Worm (Caenorhabditis elegans) whole organism, L4 larva: ENCODE data around the gene T16G1.5.

Experiments
- Y75B8A.6 ChIP-seq: fragments of 200-800 bp; sonication (Bioruptor generic); IDR thresholded peaks from 2 replicates; pipeline ENCODE4 v1.3.6; 2022; ENCODE audit warnings: missing genetic modification reagents, missing genetic modification characterization, missing compliant biosample characterization
- ceh-82 ChIP-seq: sonication (generic microtip); optimal IDR thresholded peaks from 2 replicates; lab custom pipeline; 2017; ENCODE audit warnings: missing biosample characterization, missing genetic modification characterization
- dve-1 ChIP-seq: sonication (generic microtip); optimal IDR thresholded peaks from 2 replicates; lab custom pipeline; 2017; ENCODE audit warnings: antibody characterized with exemption, mild to moderate bottlenecking, missing genetic modification characterization, missing compliant biosample characterization; ENCODE audit not compliant: insufficient read depth
- lin-13 ChIP-seq: fragments of 150-350 bp; optimal IDR thresholded peaks from 2 replicates; lab custom pipeline; 2014; ENCODE audit warnings: missing biosample characterization, missing genetic modification reagents, missing genetic modification characterization
- lin-38 ChIP-seq: fragments of 200-800 bp; sonication (Bioruptor generic); IDR thresholded peaks from 2 replicates; pipeline ENCODE4 v1.3.6; 2022; ENCODE audit warnings: missing genetic modification reagents, missing genetic modification characterization, missing compliant biosample characterization
- mdl-1 ChIP-seq, 2 experiments: fragments of 150-350 bp in 1 of 2; sonication (generic microtip) in 1 of 2; optimal IDR thresholded peaks; 2 replicates each; lab custom pipeline; 2014 to 2017; ENCODE audit warnings: missing biosample characterization in 2 of 2, missing genetic modification characterization in 2 of 2
- pha-4 ChIP-seq, 2 experiments: fragments of 150-350 bp in 1 of 2; fragments of 200-800 bp in 1 of 2; sonication (Bioruptor generic) in 1 of 2; IDR thresholded peaks in 1 of 2; optimal IDR thresholded peaks in 1 of 2; 2 replicates each; pipeline versions ENCODE4 v1.3.6 to Lab custom; 2014 to 2022; ENCODE audit warnings: missing genetic modification characterization in 2 of 2, missing genetic modification reagents in 2 of 2, missing biosample characterization in 1 of 2, missing compliant biosample characterization in 1 of 2
- saeg-2 ChIP-seq: fragments of 200-800 bp; sonication (Bioruptor generic); IDR thresholded peaks from 2 replicates; pipeline ENCODE4 v1.3.6; 2022; ENCODE audit warnings: missing genetic modification reagents, missing genetic modification characterization, missing compliant biosample characterization
- unc-130 ChIP-seq: sonication (generic microtip); optimal IDR thresholded peaks from 2 replicates; lab custom pipeline; 2016; ENCODE audit warnings: missing genetic modification reagents, missing genetic modification characterization, missing compliant biosample characterization

DNA sequence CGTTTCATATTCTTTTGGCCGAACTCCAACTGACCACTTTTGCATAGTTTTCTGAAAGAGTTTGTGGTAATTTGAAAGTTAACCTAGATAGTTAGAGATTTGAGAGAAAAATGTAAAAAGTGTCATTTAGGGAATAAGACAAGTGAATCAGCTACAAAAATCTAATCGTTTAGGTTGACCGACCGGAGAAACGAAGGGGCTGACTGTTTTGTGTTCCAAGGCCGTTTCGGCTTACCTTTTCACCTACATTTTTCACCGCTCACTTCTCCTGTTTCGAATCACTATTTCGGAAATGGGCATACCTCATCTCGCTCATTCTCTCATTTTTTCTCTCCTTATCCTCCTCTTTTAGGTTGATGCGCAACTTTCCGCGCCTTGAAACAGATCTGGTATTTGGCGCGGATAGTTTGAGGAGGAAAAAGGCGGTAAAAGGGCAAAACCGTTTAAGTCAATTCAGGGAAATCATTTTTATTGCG, 21.8 kb upstream of the T16G1.5 start, which contains the start of gene mpst-7:
- TF ChIP-seq saeg-2 (GFP tag; lab: Robert Waterston, UW) (no peak), lin-38 (GFP tag; lab: Robert Waterston, UW) (no peak), ceh-82 (tag; lab: Kevin White, UChicago) (no peak), lin-13 (no peak), dve-1 (no peak), Y75B8A.6 (GFP tag; lab: Robert Waterston, UW) (no peak), pha-4 (GFP tag; IDR thresholded peaks at IDR 0.05; lab: Robert Waterston, UW) (no peak), pha-4 (tag; optimal IDR thresholded peaks at IDR 0.05; lab: Kevin White, UChicago) (no peak), unc-130 (GFP tag; lab: Kevin White, UChicago) (no peak), mdl-1 (tag; optimal IDR thresholded peaks at IDR 0.05; lab: Kevin White, UChicago) (no peak)
